Fruit fly (Drosophila melanogaster) whole organism, wandering third instar larva: ENCODE measurements around the gene CG12182.
A peak's percentile ranks its signal among the peaks of the same experiment; 100 is the strongest.

Experiments used
- Abd-B ChIP-seq: fragments of >200 bp; optimal IDR thresholded peaks from 2 replicates; lab custom pipeline; 2017; ENCODE audit warnings: missing biosample characterization, missing genetic modification characterization
- CG32264 ChIP-seq: fragments of 200-800 bp; sonication (Bioruptor generic); optimal IDR thresholded peaks from 2 replicates; lab custom pipeline; 2016; ENCODE audit warnings: missing biosample characterization, missing genetic modification characterization
- CG9705 ChIP-seq: fragments of 200-800 bp; sonication (Bioruptor generic); optimal IDR thresholded peaks from 2 replicates; lab custom pipeline; 2018; ENCODE audit warnings: missing biosample characterization, mild to moderate bottlenecking, missing genetic modification characterization
- CrebA ChIP-seq: fragments of 200-800 bp; sonication (Bioruptor generic); optimal IDR thresholded peaks from 2 replicates; lab custom pipeline; 2016; ENCODE audit warnings: missing biosample characterization, mild to moderate bottlenecking, missing genetic modification characterization, borderline replicate concordance
- Dfd ChIP-seq: fragments of >200 bp; optimal IDR thresholded peaks from 2 replicates; lab custom pipeline; 2017; ENCODE audit warnings: missing biosample characterization, missing genetic modification characterization
- Dif ChIP-seq: fragments of 200-275, 200-300 bp; sonication (Bioruptor generic); optimal IDR thresholded peaks from 2 replicates; lab custom pipeline; 2018; ENCODE audit warnings: missing biosample characterization, missing genetic modification characterization; ENCODE audit not compliant: partially characterized antibody
- GATAd ChIP-seq: sonication (Bioruptor generic); optimal IDR thresholded peaks from 2 replicates; lab custom pipeline; 2016; ENCODE audit warnings: missing biosample characterization, missing genetic modification characterization
- HLH106 ChIP-seq: fragments of 200-800 bp; optimal IDR thresholded peaks from 3 replicates; lab custom pipeline; 2019; ENCODE audit warnings: missing biosample characterization, mild to moderate bottlenecking, missing genetic modification characterization, moderate library complexity
- Hnf4 ChIP-seq: fragments of 200-800 bp; sonication (Bioruptor generic); optimal IDR thresholded peaks from 2 replicates; lab custom pipeline; 2016; ENCODE audit warnings: missing biosample characterization, mild to moderate bottlenecking, missing genetic modification characterization
- Hr78 ChIP-seq: fragments of >200 bp; optimal IDR thresholded peaks from 2 replicates; lab custom pipeline; 2017; ENCODE audit warnings: missing biosample characterization, missing genetic modification characterization
- Hr83 ChIP-seq: fragments of 200-300 bp; sonication (Bioruptor generic); optimal IDR thresholded peaks from 2 replicates; lab custom pipeline; 2016; ENCODE audit warnings: missing biosample characterization, mild to moderate bottlenecking, missing genetic modification characterization, moderate library complexity; ENCODE audit not compliant: poor library complexity, severe bottlenecking
- Jra ChIP-seq: sonication (Bioruptor generic); optimal IDR thresholded peaks from 2 replicates; lab custom pipeline; 2016; ENCODE audit warnings: missing biosample characterization, missing genetic modification characterization
- Mio ChIP-seq: sonication (Bioruptor generic); optimal IDR thresholded peaks from 2 replicates; lab custom pipeline; 2016; ENCODE audit warnings: missing biosample characterization, missing genetic modification characterization
- Myc ChIP-seq: fragments of >200 bp; optimal IDR thresholded peaks from 2 replicates; lab custom pipeline; 2017
- N ChIP-seq: fragments of >200 bp; optimal IDR thresholded peaks from 2 replicates; lab custom pipeline; 2018; ENCODE audit warnings: missing biosample characterization, missing external identifiers, missing genetic modification characterization
- OdsH ChIP-seq: fragments of 200-800 bp; sonication (Bioruptor generic); optimal IDR thresholded peaks from 2 replicates; lab custom pipeline; 2016; ENCODE audit warnings: missing biosample characterization, mild to moderate bottlenecking, missing genetic modification characterization
- Rel ChIP-seq, 2 experiments: fragments of 200-800 bp; sonication (Bioruptor generic) in 1 of 2; optimal IDR thresholded peaks; 2 replicates in 1 of 2; 3 replicates in 1 of 2; lab custom pipeline; 2016 to 2019; ENCODE audit warnings: mild to moderate bottlenecking in 2 of 2, missing biosample characterization in 2 of 2, missing genetic modification characterization in 2 of 2, moderate library complexity in 1 of 2
- Sp1 ChIP-seq: fragments of 200-800 bp; sonication (Bioruptor generic); optimal IDR thresholded peaks from 3 replicates; lab custom pipeline; 2019; ENCODE audit warnings: missing biosample characterization, mild to moderate bottlenecking, missing genetic modification characterization, moderate library complexity
- Vsx2 ChIP-seq: fragments of 200-300, 225-300 bp; sonication (Bioruptor generic); optimal IDR thresholded peaks from 2 replicates; lab custom pipeline; 2018; ENCODE audit warnings: missing biosample characterization, missing genetic modification characterization; ENCODE audit not compliant: partially characterized antibody
- br ChIP-seq: fragments of 200-800 bp; sonication (Bioruptor generic); optimal IDR thresholded peaks from 2 replicates; lab custom pipeline; 2016; ENCODE audit warnings: missing biosample characterization, missing genetic modification characterization
- brk ChIP-seq: fragments of 200-800 bp; sonication (Bioruptor generic); optimal IDR thresholded peaks from 2 replicates; lab custom pipeline; 2016; ENCODE audit warnings: missing biosample characterization, mild to moderate bottlenecking, missing genetic modification characterization
- dl ChIP-seq, 2 experiments: fragments of 175-275, 200-275 bp in 1 of 2; fragments of 200-275 bp in 1 of 2; sonication (Bioruptor generic); optimal IDR thresholded peaks; lab custom pipeline; 2018; ENCODE audit warnings: mild to moderate bottlenecking in 2 of 2, missing biosample characterization in 2 of 2, missing genetic modification characterization in 2 of 2, moderate library complexity in 2 of 2; ENCODE audit not compliant: partially characterized antibody in 2 of 2, insufficient read depth in 1 of 2
- dmrt93B ChIP-seq: fragments of 200-800 bp; sonication (Bioruptor generic); optimal IDR thresholded peaks from 2 replicates; lab custom pipeline; 2018; ENCODE audit warnings: missing biosample characterization, mild to moderate bottlenecking, missing genetic modification characterization
- dsf ChIP-seq: sonication (Bioruptor generic); optimal IDR thresholded peaks from 2 replicates; lab custom pipeline; 2016; ENCODE audit warnings: missing biosample characterization, missing genetic modification characterization, borderline replicate concordance
- ey ChIP-seq: fragments of 200-800 bp; sonication (Bioruptor generic); optimal IDR thresholded peaks from 2 replicates; lab custom pipeline; 2016; ENCODE audit warnings: missing biosample characterization, missing genetic modification characterization
- foxo ChIP-seq, 2 experiments: fragments of 200-800 bp; sonication (Bioruptor generic); optimal IDR thresholded peaks; 2 replicates in 1 of 2; 3 replicates in 1 of 2; lab custom pipeline; 2016 to 2017; ENCODE audit warnings: missing biosample characterization in 2 of 2, missing genetic modification characterization in 2 of 2
- fru ChIP-seq: fragments of 200-800 bp; sonication (Bioruptor generic); optimal IDR thresholded peaks from 3 replicates; lab custom pipeline; 2016; ENCODE audit warnings: missing biosample characterization, mild to moderate bottlenecking, missing genetic modification characterization
- h ChIP-seq: fragments of 200-800 bp; sonication (Bioruptor generic); optimal IDR thresholded peaks from 3 replicates; lab custom pipeline; 2016; ENCODE audit warnings: missing biosample characterization, mild to moderate bottlenecking, missing genetic modification characterization
- jim ChIP-seq: fragments of 175-275, 200-325 bp; sonication (Bioruptor generic); optimal IDR thresholded peaks from 2 replicates; lab custom pipeline; 2016; ENCODE audit warnings: missing biosample characterization, mild to moderate bottlenecking, missing genetic modification characterization
- lola ChIP-seq: fragments of >200 bp; optimal IDR thresholded peaks from 2 replicates; lab custom pipeline; 2017; ENCODE audit warnings: missing biosample characterization, missing genetic modification characterization
- pan ChIP-seq: fragments of >200 bp; optimal IDR thresholded peaks from 2 replicates; lab custom pipeline; 2017
- psq ChIP-seq: fragments of 200-800 bp; sonication (Bioruptor generic); optimal IDR thresholded peaks from 3 replicates; lab custom pipeline; 2017; ENCODE audit warnings: missing biosample characterization, mild to moderate bottlenecking, missing genetic modification characterization, moderate library complexity
- rgr ChIP-seq: fragments of 200-800 bp; sonication (Bioruptor generic); optimal IDR thresholded peaks from 3 replicates; lab custom pipeline; 2016; ENCODE audit warnings: missing biosample characterization, mild to moderate bottlenecking, missing genetic modification characterization
- sage ChIP-seq: fragments of 200-800 bp; sonication (Bioruptor generic); optimal IDR thresholded peaks from 2 replicates; lab custom pipeline; 2016; ENCODE audit warnings: missing biosample characterization, mild to moderate bottlenecking, missing genetic modification characterization
- sv ChIP-seq: fragments of 200-800 bp; sonication (Bioruptor generic); optimal IDR thresholded peaks from 3 replicates; lab custom pipeline; 2016; ENCODE audit warnings: missing biosample characterization, missing genetic modification characterization
- tai ChIP-seq: sonication (Bioruptor generic); optimal IDR thresholded peaks from 2 replicates; lab custom pipeline; 2016; ENCODE audit warnings: missing biosample characterization, missing genetic modification characterization
- usp ChIP-seq: fragments of >200 bp; optimal IDR thresholded peaks from 2 replicates; lab custom pipeline; 2017; ENCODE audit warnings: missing biosample characterization, missing genetic modification characterization
- woc ChIP-seq: sonication (Bioruptor generic); optimal IDR thresholded peaks from 2 replicates; lab custom pipeline; 2016; ENCODE audit warnings: missing biosample characterization, mild to moderate bottlenecking, missing genetic modification characterization

CG12182 gene

dm6 chr3L:2585794-2586741 is 13.3 kb downstream of the CG12182 start, which contains the start of gene msn:
Gene msn, minus strand, starts transcription at chr3L:2586540.
- TF ChIP-seq CG32264 (GFP tag; lab: Kevin White, UChicago) (no peak), tai (peak; percentile 17), CrebA (GFP tag; lab: Kevin White, UChicago) (no peak), Hr78 (GFP tag; lab: Kevin White, UChicago) (no peak), pan (lab: Kevin White, UChicago) (no peak), fru (GFP tag; lab: Kevin White, UChicago) (no peak), HLH106 (tag; lab: Kevin White, UChicago) (peak; percentile 1), jim (GFP tag; lab: Kevin White, UChicago) (no peak), Dfd (GFP tag; lab: Kevin White, UChicago) (no peak), sv (GFP tag; lab: Kevin White, UChicago) (no peak), Abd-B (GFP tag; lab: Kevin White, UChicago) (no peak), GATAd (GFP tag; lab: Kevin White, UChicago) (no peak), rgr (GFP tag; lab: Kevin White, UChicago) (peak; percentile 14), Mio (GFP tag; lab: Kevin White, UChicago) (no peak), Myc (lab: Kevin White, UChicago) (no peak), woc (GFP tag; lab: Kevin White, UChicago) (peak; percentile 3), CG9705 (GFP tag; lab: Kevin White, UChicago) (no peak), h (GFP tag; lab: Kevin White, UChicago) (peak; percentile 42), OdsH (GFP tag; lab: Kevin White, UChicago) (no peak), Sp1 (peak; percentile 69), N (GFP tag; lab: Kevin White, UChicago) (peak; percentile 71), dmrt93B (no peak), lola (GFP tag; lab: Kevin White, UChicago) (peak; percentile 31), br (no peak), Dif (GFP tag; lab: Kevin White, UChicago) (peak; percentile 76), Jra (GFP tag; lab: Kevin White, UChicago) (peak; percentile 27), psq (GFP tag; lab: Kevin White, UChicago) (peak; percentile 59), dsf (GFP tag; lab: Kevin White, UChicago) (no peak), ey (no peak), Hnf4 (GFP tag; lab: Kevin White, UChicago) (no peak), dl (GFP tag; optimal IDR thresholded peaks at IDR 0.05; lab: Kevin White, UChicago; ENCODE audit: insufficient read depth in 1 of 2, partially characterized antibody in 2 of 2) (peak; percentile 9 to 81), foxo (GFP tag; optimal IDR thresholded peaks at IDR 0.05; lab: Kevin White, UChicago) (no peak), brk (GFP tag; lab: Kevin White, UChicago) (no peak), Vsx2 (GFP tag; lab: Kevin White, UChicago) (no peak), usp (no peak), Hr83 (GFP tag; lab: Kevin White, UChicago) (no peak), sage (no peak), Rel (GFP tag; optimal IDR thresholded peaks at IDR 0.05; lab: Kevin White, UChicago) (no peak), Rel (tag; optimal IDR thresholded peaks at IDR 0.05; lab: Kevin White, UChicago) (peak; percentile 91)
- TF ChIP-seq, all 38 proteins: peak for 13

DNA sequence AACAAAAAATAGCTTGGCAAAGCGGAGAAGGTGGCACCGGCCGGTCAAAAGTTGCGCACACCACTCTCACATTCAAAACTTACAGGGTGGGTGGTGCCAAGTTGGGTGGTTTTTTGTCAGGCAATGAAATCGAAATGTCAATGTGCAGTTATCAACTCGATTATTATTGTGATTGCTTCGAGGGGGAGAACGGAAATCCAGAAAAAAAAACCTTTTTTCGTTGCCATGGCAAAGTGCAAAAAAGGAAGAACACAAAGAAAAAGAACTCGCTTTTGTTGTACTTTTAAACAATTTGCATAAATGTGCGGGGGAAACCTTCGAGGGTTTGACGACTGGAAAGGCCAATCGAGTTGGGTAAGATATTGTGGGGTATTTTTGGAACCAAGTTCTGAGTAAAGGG is 14.6 kb downstream of the CG12182 start:
- TF ChIP-seq Rel (GFP tag; optimal IDR thresholded peaks at IDR 0.05; lab: Kevin White, UChicago) = no peak
- peak; percentile 74 for TF ChIP-seq Rel (tag; optimal IDR thresholded peaks at IDR 0.05; lab: Kevin White, UChicago)
- no peak for TF ChIP-seq ey
